Worm (Caenorhabditis elegans) whole organism, late embryonic: ENCODE data around the gene F02E8.4.

Experiments
- C38D4.7 ChIP-seq: fragments of 200-800 bp; sonication (Bioruptor generic); optimal IDR thresholded peaks from 2 replicates; lab custom pipeline; 2018; ENCODE audit warnings: mild to moderate bottlenecking, missing genetic modification characterization, moderate library complexity, missing compliant biosample characterization
- K09A11.1 ChIP-seq: sonication (generic microtip); optimal IDR thresholded peaks from 2 replicates; lab custom pipeline; 2017; ENCODE audit warnings: antibody characterized with exemption, mild to moderate bottlenecking, missing genetic modification characterization, missing compliant biosample characterization; ENCODE audit not compliant: insufficient read depth
- T23F11.4 ChIP-seq: fragments of 200-800 bp; sonication (Bioruptor generic); optimal IDR thresholded peaks from 2 replicates; lab custom pipeline; 2018; ENCODE audit warnings: mild to moderate bottlenecking, missing genetic modification characterization, missing compliant biosample characterization
- ahr-1 ChIP-seq: sonication (generic microtip); optimal IDR thresholded peaks from 2 replicates; lab custom pipeline; 2016; ENCODE audit warnings: missing genetic modification characterization, missing compliant biosample characterization
- ceh-14 ChIP-seq: sonication (generic microtip); optimal IDR thresholded peaks from 2 replicates; lab custom pipeline; 2016; ENCODE audit warnings: missing genotype, missing genetic modification characterization, missing compliant biosample characterization
- ceh-2 ChIP-seq: sonication (generic microtip); optimal IDR thresholded peaks from 2 replicates; lab custom pipeline; 2016; ENCODE audit warnings: missing genotype, missing genetic modification characterization, missing compliant biosample characterization
- ceh-22 ChIP-seq: sonication (generic microtip); optimal IDR thresholded peaks from 2 replicates; lab custom pipeline; 2017; ENCODE audit warnings: missing biosample characterization, missing genetic modification characterization
- ceh-24 ChIP-seq: sonication (generic microtip); optimal IDR thresholded peaks from 2 replicates; lab custom pipeline; 2016; ENCODE audit warnings: mild to moderate bottlenecking, missing genetic modification characterization, missing compliant biosample characterization
- ceh-31 ChIP-seq: sonication (generic microtip); optimal IDR thresholded peaks from 2 replicates; lab custom pipeline; 2016; ENCODE audit warnings: missing genetic modification characterization, missing compliant biosample characterization
- ceh-45 ChIP-seq: fragments of 200-800 bp; sonication (Bioruptor generic); IDR thresholded peaks from 2 replicates; pipeline ENCODE4 v1.3.6; 2022; ENCODE audit warnings: missing genetic modification reagents, missing genetic modification characterization, missing compliant biosample characterization
- ceh-6 ChIP-seq: fragments of 200-800 bp; sonication (Bioruptor generic); optimal IDR thresholded peaks from 2 replicates; lab custom pipeline; 2018; ENCODE audit warnings: mild to moderate bottlenecking, missing genetic modification characterization, missing compliant biosample characterization
- ceh-9 ChIP-seq: sonication (generic microtip); optimal IDR thresholded peaks from 2 replicates; lab custom pipeline; 2016; ENCODE audit warnings: mild to moderate bottlenecking, missing genetic modification characterization, inconsistent platforms, missing compliant biosample characterization
- che-1 ChIP-seq: sonication (generic microtip); optimal IDR thresholded peaks from 2 replicates; lab custom pipeline; 2016; ENCODE audit warnings: mild to moderate bottlenecking, missing genetic modification characterization, missing compliant biosample characterization
- dmd-4 ChIP-seq: sonication (generic microtip); optimal IDR thresholded peaks from 2 replicates; lab custom pipeline; 2016; ENCODE audit warnings: borderline replicate concordance, missing genetic modification characterization, missing compliant biosample characterization
- elt-2 ChIP-seq: sonication (generic microtip); optimal IDR thresholded peaks from 2 replicates; lab custom pipeline; 2016; ENCODE audit warnings: missing genetic modification reagents, missing genetic modification characterization, missing compliant biosample characterization
- elt-4 ChIP-seq: sonication (generic microtip); optimal IDR thresholded peaks from 2 replicates; lab custom pipeline; 2016; ENCODE audit warnings: missing genetic modification characterization, missing compliant biosample characterization
- fax-1 ChIP-seq: sonication (generic microtip); optimal IDR thresholded peaks from 2 replicates; lab custom pipeline; 2016; ENCODE audit warnings: missing genotype, missing genetic modification characterization, missing compliant biosample characterization
- fkh-10 ChIP-seq: fragments of 150-350 bp; optimal IDR thresholded peaks from 2 replicates; lab custom pipeline; 2014; ENCODE audit warnings: missing biosample characterization, missing genetic modification reagents, missing genetic modification characterization
- gmeb-2 ChIP-seq: sonication (generic microtip); optimal IDR thresholded peaks from 2 replicates; lab custom pipeline; 2016; ENCODE audit warnings: missing genetic modification characterization, inconsistent platforms, missing compliant biosample characterization
- hlh-13 ChIP-seq: fragments of 200-800 bp; sonication (Bioruptor generic); optimal IDR thresholded peaks from 2 replicates; lab custom pipeline; 2018; ENCODE audit warnings: mild to moderate bottlenecking, missing genetic modification characterization, missing compliant biosample characterization
- hlh-15 ChIP-seq: sonication (generic microtip); optimal IDR thresholded peaks from 2 replicates; lab custom pipeline; 2016; ENCODE audit warnings: missing genetic modification characterization, missing compliant biosample characterization
- hlh-6 ChIP-seq: sonication (generic microtip); optimal IDR thresholded peaks from 2 replicates; lab custom pipeline; 2016; ENCODE audit warnings: missing genotype, missing genetic modification characterization, missing compliant biosample characterization
- hlh-8 ChIP-seq: sonication (generic microtip); optimal IDR thresholded peaks from 2 replicates; lab custom pipeline; 2016; ENCODE audit warnings: missing genotype, missing genetic modification characterization, missing compliant biosample characterization
- lim-6 ChIP-seq: sonication (generic microtip); optimal IDR thresholded peaks from 2 replicates; lab custom pipeline; 2016; ENCODE audit warnings: missing genetic modification characterization, missing compliant biosample characterization
- lin-11 ChIP-seq: fragments of 200-800 bp; sonication (Bioruptor generic); optimal IDR thresholded peaks from 2 replicates; lab custom pipeline; 2018; ENCODE audit warnings: mild to moderate bottlenecking, missing genetic modification characterization, missing compliant biosample characterization
- madf-2 ChIP-seq: sonication (generic microtip); optimal IDR thresholded peaks from 2 replicates; lab custom pipeline; 2017; ENCODE audit warnings: missing genetic modification characterization, missing compliant biosample characterization
- nhr-232 ChIP-seq: sonication (generic microtip); optimal IDR thresholded peaks from 2 replicates; lab custom pipeline; 2016; ENCODE audit warnings: missing genetic modification characterization, missing compliant biosample characterization
- npax-4 ChIP-seq: sonication (generic microtip); optimal IDR thresholded peaks from 2 replicates; lab custom pipeline; 2016; ENCODE audit warnings: missing genetic modification characterization, missing compliant biosample characterization
- odd-2 ChIP-seq: sonication (generic microtip); optimal IDR thresholded peaks from 2 replicates; lab custom pipeline; 2017; ENCODE audit warnings: antibody characterized with exemption, mild to moderate bottlenecking, missing genetic modification characterization, missing compliant biosample characterization
- pat-9 ChIP-seq: fragments of 200-800 bp; sonication (Bioruptor generic); optimal IDR thresholded peaks from 2 replicates; lab custom pipeline; 2018; ENCODE audit warnings: mild to moderate bottlenecking, missing genetic modification characterization, moderate library complexity, missing compliant biosample characterization
- pha-2 ChIP-seq: sonication (generic microtip); optimal IDR thresholded peaks from 2 replicates; lab custom pipeline; 2017; ENCODE audit warnings: mild to moderate bottlenecking, missing genetic modification characterization, missing compliant biosample characterization
- pha-4 ChIP-seq: fragments of 150-350 bp; optimal IDR thresholded peaks from 2 replicates; lab custom pipeline; 2018; ENCODE audit warnings: missing biosample characterization, missing genetic modification reagents, missing genetic modification characterization
- ref-2 ChIP-seq: sonication (generic microtip); optimal IDR thresholded peaks from 2 replicates; lab custom pipeline; 2016; ENCODE audit warnings: missing genetic modification characterization, missing compliant biosample characterization
- rnt-1 ChIP-seq: sonication (generic microtip); optimal IDR thresholded peaks from 2 replicates; lab custom pipeline; 2016; ENCODE audit warnings: missing genetic modification characterization, missing compliant biosample characterization
- sox-2 ChIP-seq: fragments of 200-800 bp; sonication (Bioruptor generic); IDR thresholded peaks from 2 replicates; pipeline ENCODE4 v1.3.6; 2022; ENCODE audit warnings: missing genetic modification reagents, missing genetic modification characterization, missing compliant biosample characterization
- syd-9 ChIP-seq: sonication (generic microtip); optimal IDR thresholded peaks from 2 replicates; lab custom pipeline; 2016; ENCODE audit warnings: mild to moderate bottlenecking, missing genetic modification characterization, moderate library complexity, missing compliant biosample characterization
- tbx-2 ChIP-seq: sonication (generic microtip); optimal IDR thresholded peaks from 2 replicates; lab custom pipeline; 2016; ENCODE audit warnings: missing genetic modification characterization, missing compliant biosample characterization
- tbx-7 ChIP-seq: sonication (generic microtip); optimal IDR thresholded peaks from 2 replicates; lab custom pipeline; 2016; ENCODE audit warnings: missing genotype, missing genetic modification characterization, missing compliant biosample characterization
- unc-3 ChIP-seq, 2 experiments: fragments of 200-800 bp in 1 of 2; sonication (Bioruptor generic) in 1 of 2; sonication (generic microtip) in 1 of 2; conservative IDR thresholded peaks in 1 of 2; optimal IDR thresholded peaks in 1 of 2; 2 replicates each; pipeline versions ENCODE4 v1.3.6 to Lab custom; 2016 to 2022; ENCODE audit warnings: missing compliant biosample characterization in 2 of 2, missing genetic modification characterization in 2 of 2, missing genetic modification reagents in 1 of 2
- unc-42 ChIP-seq: sonication (generic microtip); optimal IDR thresholded peaks from 2 replicates; lab custom pipeline; 2016; ENCODE audit warnings: missing genotype, missing genetic modification characterization, missing compliant biosample characterization
- unc-55 ChIP-seq: sonication (generic microtip); optimal IDR thresholded peaks from 2 replicates; lab custom pipeline; 2017; ENCODE audit warnings: missing biosample characterization, missing genetic modification reagents, missing genetic modification characterization
- ztf-16 ChIP-seq: sonication (generic microtip); optimal IDR thresholded peaks from 2 replicates; lab custom pipeline; 2017; ENCODE audit warnings: missing genetic modification characterization, missing compliant biosample characterization

F02E8.4 gene

DNA sequence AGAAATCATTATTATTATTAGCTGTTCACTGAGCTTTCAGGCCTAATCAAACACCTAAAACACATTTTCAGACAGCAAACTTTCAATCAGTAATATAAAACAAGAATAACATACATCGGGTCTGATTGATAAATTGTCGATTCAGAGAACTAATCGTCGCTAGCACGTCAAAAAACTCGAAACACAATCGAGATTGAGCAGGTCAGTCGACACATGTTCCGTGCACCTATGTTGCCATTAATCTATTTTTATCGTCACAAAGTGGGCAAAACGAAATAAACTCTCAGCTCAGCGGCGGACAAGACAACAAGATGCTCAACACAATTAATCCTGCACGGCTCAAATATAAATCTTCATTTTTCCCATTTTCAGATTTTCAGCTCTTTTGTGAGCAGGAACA is 24.6 kb upstream of the F02E8.4 start:
- no peak for TF ChIP-seq rnt-1 (tag; lab: Kevin White, UChicago)
- no peak for TF ChIP-seq gmeb-2 (tag; lab: Kevin White, UChicago)
- TF ChIP-seq ceh-14: no peak
- TF ChIP-seq npax-4 (tag; lab: Kevin White, UChicago): no peak
- no peak for TF ChIP-seq fax-1
- no peak for TF ChIP-seq pha-4 (tag; lab: Kevin White, UChicago)
- no peak for TF ChIP-seq ztf-16 (tag; lab: Kevin White, UChicago)
- no peak for TF ChIP-seq C38D4.7 (GFP tag; lab: Kevin White, UChicago)
- no peak for TF ChIP-seq ceh-2 (tag; lab: Kevin White, UChicago)
- TF ChIP-seq hlh-8: no peak
- no peak for TF ChIP-seq odd-2
- no peak for TF ChIP-seq ceh-24
- no peak for TF ChIP-seq pha-2 (tag; lab: Kevin White, UChicago)
- no peak for TF ChIP-seq hlh-6
- no peak for TF ChIP-seq ceh-22
- TF ChIP-seq elt-2 (tag; lab: Kevin White, UChicago): no peak
- no peak for TF ChIP-seq ceh-6 (GFP tag; lab: Kevin White, UChicago)
- no peak for TF ChIP-seq T23F11.4 (GFP tag; lab: Kevin White, UChicago)
- no peak for TF ChIP-seq sox-2 (GFP tag; lab: Robert Waterston, UW)
- TF ChIP-seq, all 69 proteins: peak for 0

DNA sequence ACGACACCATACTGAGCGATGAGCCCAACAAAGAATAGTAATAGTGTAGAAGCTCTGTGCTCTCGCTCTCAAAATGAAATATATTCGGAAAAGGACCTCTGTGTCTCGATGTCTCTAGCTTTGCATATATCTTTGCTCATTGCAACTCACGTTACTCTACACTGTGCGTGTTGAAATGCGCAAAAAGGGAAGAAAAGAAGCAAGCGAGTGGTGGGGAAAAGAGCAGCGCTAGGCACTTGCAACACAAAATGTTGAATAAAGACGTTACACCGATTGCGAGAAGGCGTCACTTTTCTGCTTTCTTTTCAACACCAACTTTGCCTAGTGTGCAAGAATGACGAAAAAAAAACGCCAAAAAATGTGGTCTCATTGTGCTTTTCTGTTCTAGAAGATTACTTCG is 19.3 kb upstream of the F02E8.4 start:
- TF ChIP-seq unc-42 (tag; lab: Kevin White, UChicago) (peak; percentile 51), ceh-2 (tag; lab: Kevin White, UChicago) (no peak), dmd-4 (tag; lab: Kevin White, UChicago) (no peak), ceh-31 (tag; lab: Kevin White, UChicago) (peak; percentile 37), lim-6 (tag; lab: Kevin White, UChicago) (no peak), unc-3 (GFP tag; conservative IDR thresholded peaks at IDR 0.05; lab: Robert Waterston, UW) (no peak), unc-3 (tag; optimal IDR thresholded peaks at IDR 0.05; lab: Kevin White, UChicago) (no peak)

DNA sequence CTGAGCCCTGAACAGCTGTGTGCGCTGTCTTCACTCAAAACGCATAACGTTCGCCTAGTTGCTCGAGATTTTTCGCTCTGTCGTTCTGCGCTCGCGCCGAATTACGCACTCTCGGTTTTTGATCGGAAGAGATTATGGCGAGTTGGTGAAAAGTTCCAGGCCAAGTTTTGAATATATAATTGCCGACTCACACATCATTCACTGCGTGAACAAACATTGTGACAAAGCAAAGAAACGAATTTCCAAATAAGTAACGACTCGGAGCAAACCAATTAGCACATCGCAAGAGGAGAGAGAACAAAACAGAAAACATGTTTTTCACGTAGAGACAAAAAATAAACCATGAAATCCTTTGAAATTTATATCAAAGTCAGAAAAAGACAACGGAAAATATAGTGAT is 18.5 kb upstream of the F02E8.4 start:
- TF ChIP-seq pat-9 (tag; lab: Kevin White, UChicago) (no peak), madf-2 (tag; lab: Kevin White, UChicago) (no peak), pha-4 (tag; lab: Kevin White, UChicago) (no peak), nhr-232 (tag; lab: Kevin White, UChicago) (no peak), ceh-2 (tag; lab: Kevin White, UChicago) (no peak), gmeb-2 (tag; lab: Kevin White, UChicago) (no peak), unc-55 (GFP tag; lab: Kevin White, UChicago) (no peak), ceh-22 (no peak), ceh-9 (no peak), hlh-13 (GFP tag; lab: Kevin White, UChicago) (no peak), npax-4 (tag; lab: Kevin White, UChicago) (no peak), tbx-2 (tag; lab: Kevin White, UChicago) (no peak), dmd-4 (tag; lab: Kevin White, UChicago) (no peak), lin-11 (tag; lab: Kevin White, UChicago) (no peak), K09A11.1 (no peak), ceh-45 (GFP tag; lab: Robert Waterston, UW) (no peak), hlh-15 (no peak)

DNA sequence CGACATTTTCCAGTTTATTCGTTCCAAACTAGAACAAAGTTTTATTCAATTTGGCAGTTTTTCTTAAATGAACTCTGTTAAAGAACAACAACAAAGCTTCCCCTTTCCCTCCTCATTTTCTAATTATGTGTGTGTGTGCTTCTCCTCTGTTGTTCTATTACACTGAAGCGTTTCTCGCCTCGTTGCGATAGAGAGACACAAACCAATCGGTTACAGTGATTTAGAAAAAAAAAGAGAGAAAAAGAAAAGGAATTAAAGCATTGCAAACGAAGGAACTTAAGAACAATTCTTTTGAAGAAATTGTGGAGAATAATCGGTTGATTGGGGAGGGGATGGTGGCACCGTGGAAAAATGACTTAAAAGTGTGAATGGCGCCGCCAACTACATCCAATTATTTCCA is 16.4 kb upstream of the F02E8.4 start, which contains the start of gene cest-26:
TSS of gene cest-26 (minus strand) at position 101 of the 400 bp plus-strand sequence.
- TF ChIP-seq ref-2 (tag; lab: Kevin White, UChicago) (no peak), ceh-9 (no peak), fkh-10 (GFP tag; lab: Kevin White, UChicago) (no peak), che-1 (tag; lab: Kevin White, UChicago) (no peak), ceh-14 (no peak), lim-6 (tag; lab: Kevin White, UChicago) (no peak), ztf-16 (tag; lab: Kevin White, UChicago) (no peak), tbx-7 (tag; lab: Kevin White, UChicago) (no peak), elt-4 (tag; lab: Kevin White, UChicago) (no peak), syd-9 (no peak), ahr-1 (tag; lab: Kevin White, UChicago) (no peak)
